Worm (Caenorhabditis elegans) whole organism, L4 larva: Measurements from ENCODE around the gene C16C8.20.

ENCODE experiments used
- F10B5.3 ChIP-seq: sonication (generic microtip); optimal IDR thresholded peaks from 2 replicates; lab custom pipeline; 2016; ENCODE audit warnings: mild to moderate bottlenecking, missing genetic modification characterization, missing compliant biosample characterization
- F49E8.2 ChIP-seq: sonication (generic microtip); optimal IDR thresholded peaks from 2 replicates; lab custom pipeline; 2016; ENCODE audit warnings: missing compliant biosample characterization, mild to moderate bottlenecking, missing genetic modification characterization, borderline replicate concordance
- R02D3.7 ChIP-seq: fragments of 150-350 bp; sonication (generic microtip); optimal IDR thresholded peaks from 3 replicates; lab custom pipeline; 2014; ENCODE audit warnings: missing biosample characterization, missing genetic modification characterization
- T26A8.4 ChIP-seq: fragments of 200-800 bp; sonication (Bioruptor generic); IDR thresholded peaks from 2 replicates; pipeline ENCODE4 v1.3.6; 2022; ENCODE audit warnings: missing genetic modification characterization, missing compliant biosample characterization
- Y105C5A.15 ChIP-seq: fragments of 200-800 bp; sonication (Bioruptor generic); IDR thresholded peaks from 2 replicates; pipeline ENCODE4 v1.3.6; 2022; ENCODE audit warnings: missing genetic modification characterization, missing compliant biosample characterization
- Y5F2A.4 ChIP-seq: fragments of 200-800 bp; sonication (Bioruptor generic); optimal IDR thresholded peaks from 2 replicates; lab custom pipeline; 2018; ENCODE audit warnings: mild to moderate bottlenecking, missing genetic modification characterization, missing compliant biosample characterization
- arid-1 ChIP-seq: fragments of 200-800 bp; sonication (Bioruptor generic); conservative IDR thresholded peaks from 2 replicates; pipeline ENCODE4 v1.3.6; 2022; ENCODE audit warnings: missing genetic modification reagents, missing genetic modification characterization, missing compliant biosample characterization
- daf-12 ChIP-seq: fragments of 150-350 bp; optimal IDR thresholded peaks from 2 replicates; lab custom pipeline; 2014; ENCODE audit warnings: missing biosample characterization, missing genetic modification reagents, missing genetic modification characterization
- dmd-6 ChIP-seq: fragments of 200-800 bp; sonication (Bioruptor generic); IDR thresholded peaks from 2 replicates; pipeline ENCODE4 v1.3.6; 2022; ENCODE audit warnings: missing genetic modification reagents, missing genetic modification characterization, missing compliant biosample characterization
- gei-8 ChIP-seq: fragments of 200-800 bp; sonication (Bioruptor generic); optimal IDR thresholded peaks from 2 replicates; lab custom pipeline; 2018; ENCODE audit warnings: mild to moderate bottlenecking, missing genetic modification characterization, missing compliant biosample characterization
- hlh-11 ChIP-seq: fragments of 200-800 bp; sonication (Bioruptor generic); optimal IDR thresholded peaks from 2 replicates; lab custom pipeline; 2018; ENCODE audit warnings: mild to moderate bottlenecking, missing genetic modification characterization, missing compliant biosample characterization
- lin-1 ChIP-seq: fragments of 200-800 bp; sonication (Bioruptor generic); IDR thresholded peaks from 2 replicates; pipeline ENCODE4 v1.3.6; 2022; ENCODE audit warnings: missing genetic modification reagents, missing genetic modification characterization, missing compliant biosample characterization
- lin-13 ChIP-seq: fragments of 150-350 bp; optimal IDR thresholded peaks from 2 replicates; lab custom pipeline; 2014; ENCODE audit warnings: missing biosample characterization, missing genetic modification reagents, missing genetic modification characterization
- lin-15B ChIP-seq: fragments of 150-350 bp; sonication (generic microtip); optimal IDR thresholded peaks from 3 replicates; lab custom pipeline; 2014; ENCODE audit warnings: missing biosample characterization, missing genetic modification characterization
- lin-38 ChIP-seq: fragments of 200-800 bp; sonication (Bioruptor generic); IDR thresholded peaks from 2 replicates; pipeline ENCODE4 v1.3.6; 2022; ENCODE audit warnings: missing genetic modification reagents, missing genetic modification characterization, missing compliant biosample characterization
- lir-3 ChIP-seq: sonication (generic microtip); optimal IDR thresholded peaks from 2 replicates; lab custom pipeline; 2016; ENCODE audit warnings: mild to moderate bottlenecking, missing genetic modification characterization, missing compliant biosample characterization
- mdt-29 ChIP-seq: fragments of 200-800 bp; sonication (Bioruptor generic); IDR thresholded peaks from 2 replicates; pipeline ENCODE4 v1.3.6; 2022; ENCODE audit warnings: missing genetic modification reagents, missing genetic modification characterization, missing compliant biosample characterization
- mep-1 ChIP-seq: fragments of 150-350 bp; sonication (generic microtip); optimal IDR thresholded peaks from 3 replicates; lab custom pipeline; 2014; ENCODE audit warnings: missing biosample characterization, missing genetic modification characterization
- mes-2 ChIP-seq: sonication (generic microtip); optimal IDR thresholded peaks from 2 replicates; lab custom pipeline; 2016; ENCODE audit warnings: missing genotype, mild to moderate bottlenecking, missing genetic modification characterization, missing compliant biosample characterization; ENCODE audit not compliant: poor library complexity, severe bottlenecking
- nhr-102 ChIP-seq: sonication (generic microtip); optimal IDR thresholded peaks from 2 replicates; lab custom pipeline; 2016; ENCODE audit warnings: mild to moderate bottlenecking, missing genetic modification characterization, moderate library complexity, missing compliant biosample characterization
- nhr-111 ChIP-seq: fragments of 200-800 bp; sonication (Bioruptor generic); optimal IDR thresholded peaks from 2 replicates; lab custom pipeline; 2018; ENCODE audit warnings: mild to moderate bottlenecking, missing genetic modification characterization, missing compliant biosample characterization
- nhr-237 ChIP-seq: sonication (generic microtip); optimal IDR thresholded peaks from 2 replicates; lab custom pipeline; 2017; ENCODE audit warnings: missing biosample characterization, missing genetic modification characterization
- nhr-28 ChIP-seq: fragments of 150-350 bp; optimal IDR thresholded peaks from 2 replicates; lab custom pipeline; 2014; ENCODE audit warnings: missing biosample characterization, missing genetic modification characterization
- nhr-6 ChIP-seq: fragments of 150-350 bp; optimal IDR thresholded peaks from 2 replicates; lab custom pipeline; 2014; ENCODE audit warnings: missing biosample characterization, missing genetic modification characterization
- nhr-77 ChIP-seq: fragments of 150-350 bp; optimal IDR thresholded peaks from 2 replicates; lab custom pipeline; 2014; ENCODE audit warnings: missing biosample characterization, missing genetic modification characterization
- php-3 ChIP-seq: fragments of 200-800 bp; sonication (Bioruptor generic); IDR thresholded peaks from 2 replicates; pipeline ENCODE4 v1.3.6; 2022; ENCODE audit warnings: missing genetic modification reagents, missing genetic modification characterization, missing compliant biosample characterization
- pqm-1 ChIP-seq: sonication (generic microtip); optimal IDR thresholded peaks from 2 replicates; lab custom pipeline; 2017; ENCODE audit warnings: missing biosample characterization, missing genetic modification characterization
- snpc-1.2 ChIP-seq: fragments of 200-800 bp; sonication (Bioruptor generic); IDR thresholded peaks from 2 replicates; pipeline ENCODE4 v1.3.6; 2022; ENCODE audit warnings: missing genetic modification reagents, missing genetic modification characterization, missing compliant biosample characterization
- tag-97 ChIP-seq: fragments of 200-800 bp; sonication (Bioruptor generic); IDR thresholded peaks from 2 replicates; pipeline ENCODE4 v1.3.6; 2022; ENCODE audit warnings: missing genetic modification characterization, missing compliant biosample characterization
- tra-1 ChIP-seq: fragments of 200-800 bp; sonication (Bioruptor generic); IDR thresholded peaks from 2 replicates; pipeline ENCODE4 v1.3.6; 2022; ENCODE audit warnings: missing genetic modification reagents, missing genetic modification characterization, missing compliant biosample characterization
- unc-62 ChIP-seq, 3 experiments: fragments of 150-350 bp in 1 of 3; sonication (generic microtip); optimal IDR thresholded peaks in 2 of 3; peaks in 1 of 3; 1 replicate in 1 of 3; 2 replicates in 2 of 3; lab custom pipeline; 2014 to 2017; ENCODE audit warnings: missing biosample characterization in 3 of 3, missing genetic modification characterization in 3 of 3, missing genetic modification reagents in 3 of 3, missing genotype in 1 of 3
- zfp-2 ChIP-seq: sonication (generic microtip); optimal IDR thresholded peaks from 2 replicates; lab custom pipeline; 2016; ENCODE audit warnings: mild to moderate bottlenecking, missing genetic modification characterization, missing compliant biosample characterization
- zfp-3 ChIP-seq: fragments of 200-800 bp; sonication (Bioruptor generic); conservative IDR thresholded peaks from 2 replicates; pipeline ENCODE4 v1.3.6; 2022; ENCODE audit warnings: missing genetic modification reagents, missing genetic modification characterization, missing compliant biosample characterization
- zip-11 ChIP-seq: fragments of 200-800 bp; sonication (Bioruptor generic); IDR thresholded peaks from 2 replicates; pipeline ENCODE4 v1.3.6; 2022; ENCODE audit warnings: missing genetic modification characterization, missing compliant biosample characterization
- ztf-11 ChIP-seq: fragments of 150-350 bp; optimal IDR thresholded peaks from 2 replicates; lab custom pipeline; 2014; ENCODE audit warnings: missing biosample characterization, missing genetic modification characterization

C16C8.20 gene

ce11 chrII:3439244-3439698, 7.5 kb upstream of the C16C8.20 start (continued):
- TF ChIP-seq lir-3 (peak; percentile 48), zfp-2 (tag; lab: Kevin White, UChicago) (peak; percentile 6), Y5F2A.4 (GFP tag; lab: Kevin White, UChicago) (peak; percentile 59), F49E8.2 (tag; lab: Kevin White, UChicago) (peak; percentile 8), snpc-1.2 (peak; percentile 80; the same call in 1 of the 2 replicates), mep-1 (tag; lab: Kevin White, UChicago) (peak; percentile 56), gei-8 (peak; percentile 91), R02D3.7 (no peak), lin-13 (GFP tag; lab: Kevin White, UChicago) (peak; percentile 58), nhr-237 (tag; lab: Kevin White, UChicago) (no peak), F10B5.3 (tag; lab: Kevin White, UChicago) (no peak), arid-1 (GFP tag; lab: Robert Waterston, UW) (no peak), mdt-29 (GFP tag; lab: Robert Waterston, UW) (peak; percentile 86), mes-2 (tag; lab: Kevin White, UChicago) (peak; percentile 37), Y105C5A.15 (GFP tag; lab: Robert Waterston, UW) (peak; percentile 84; the same call in 1 of the 2 replicates), lin-38 (peak; percentile 81), nhr-6 (tag; lab: Kevin White, UChicago) (no peak), lin-15B (tag; lab: Kevin White, UChicago) (no peak), tag-97 (no peak), T26A8.4 (GFP tag; lab: Robert Waterston, UW) (peak; percentile 74), zip-11 (GFP tag; lab: Robert Waterston, UW) (no peak), nhr-102 (tag; lab: Kevin White, UChicago) (peak; percentile 50), daf-12 (tag; lab: Kevin White, UChicago) (no peak), zfp-3 (GFP tag; lab: Robert Waterston, UW) (peak; percentile 73; the same call in 1 of the 2 replicates)

- TF ChIP-seq nhr-77 (tag; lab: Kevin White, UChicago) (no peak), snpc-1.2 (no peak), lin-1 (GFP tag; lab: Robert Waterston, UW) (no peak), tra-1 (GFP tag; lab: Robert Waterston, UW) (no peak), unc-62 (GFP tag; optimal IDR thresholded peaks at IDR 0.05 in 1 of 2; lab: Kevin White, UChicago) (no peak), unc-62 (tag; optimal IDR thresholded peaks at IDR 0.05; lab: Kevin White, UChicago) (no peak), lin-15B (tag; lab: Kevin White, UChicago) (no peak), dmd-6 (GFP tag; lab: Robert Waterston, UW) (peak; percentile 63), php-3 (GFP tag; lab: Robert Waterston, UW) (0 out of 2 replicates have a peak, but pooled peaks have one; percentile 22), ztf-11 (tag; lab: Kevin White, UChicago) (no peak), hlh-11 (no peak), nhr-111 (no peak), pqm-1 (tag; lab: Kevin White, UChicago) (peak; percentile 55), lin-38 (no peak), nhr-28 (tag; lab: Kevin White, UChicago) (peak; percentile 60)
These were observed 6.7 kb upstream of the C16C8.20 start for ce11 chrII:3439842-3440640.

- no peak for TF ChIP-seq lir-3
- TF ChIP-seq, all 104 proteins: peak for 0
These were observed 6.2 kb upstream of the C16C8.20 start, which contains the start of gene C16C8.17 for ce11 chrII:3440641-3440926. C16C8.17 (plus strand) TSS chrII:3440827.
